Worm (Caenorhabditis elegans) whole organism, L1 larva: ENCODE measurements around the gene tag-151.

Experiments used
- C04F5.9 ChIP-seq: sonication (generic microtip); optimal IDR thresholded peaks from 2 replicates; lab custom pipeline; 2016; ENCODE audit warnings: missing genetic modification characterization, missing compliant biosample characterization
- C16A3.4 ChIP-seq: fragments of 150-350 bp; optimal IDR thresholded peaks from 2 replicates; lab custom pipeline; 2014; ENCODE audit warnings: missing biosample characterization, missing genetic modification characterization
- F16B12.6 ChIP-seq: fragments of 150-350 bp; optimal IDR thresholded peaks from 2 replicates; lab custom pipeline; 2014; ENCODE audit warnings: missing biosample characterization, missing genetic modification characterization
- Y116A8C.19 ChIP-seq: sonication (generic microtip); optimal IDR thresholded peaks from 2 replicates; lab custom pipeline; 2016; ENCODE audit warnings: missing compliant biosample characterization, missing genetic modification characterization, borderline replicate concordance
- alr-1 ChIP-seq: fragments of 200-800 bp; sonication (Bioruptor generic); optimal IDR thresholded peaks from 2 replicates; lab custom pipeline; 2018; ENCODE audit warnings: borderline replicate concordance, mild to moderate bottlenecking, missing genetic modification characterization, missing compliant biosample characterization
- aly-2 ChIP-seq: fragments of 150-350 bp; optimal IDR thresholded peaks from 2 replicates; lab custom pipeline; 2014; ENCODE audit warnings: missing biosample characterization, missing genetic modification characterization
- ama-1 ChIP-seq: fragments of 150-350 bp; optimal IDR thresholded peaks from 2 replicates; lab custom pipeline; 2014
- ceh-63 ChIP-seq: fragments of 200-800 bp; sonication (Bioruptor generic); optimal IDR thresholded peaks from 2 replicates; lab custom pipeline; 2018; ENCODE audit warnings: mild to moderate bottlenecking, missing genetic modification characterization, missing compliant biosample characterization
- ceh-8 ChIP-seq: fragments of 200-800 bp; sonication (Bioruptor generic); optimal IDR thresholded peaks from 2 replicates; lab custom pipeline; 2018; ENCODE audit warnings: mild to moderate bottlenecking, missing genetic modification characterization, moderate library complexity, missing compliant biosample characterization
- dpl-1 ChIP-seq, 3 experiments: fragments of 150-350 bp in 2 of 3; sonication (generic microtip) in 1 of 3; optimal IDR thresholded peaks; 2 replicates each; lab custom pipeline; 2014 to 2017; ENCODE audit warnings: missing biosample characterization in 3 of 3, missing genetic modification characterization in 3 of 3, missing genetic modification reagents in 3 of 3
- efl-1 ChIP-seq, 4 experiments: fragments of 150-350 bp; optimal IDR thresholded peaks in 3 of 4; peaks in 1 of 4; 1 replicate in 1 of 4; 2 replicates in 3 of 4; lab custom pipeline; 2014; ENCODE audit warnings: missing biosample characterization in 2 of 4, missing genetic modification characterization in 2 of 4, missing genetic modification reagents in 2 of 4
- ets-5 ChIP-seq: fragments of 200-800 bp; sonication (Bioruptor generic); IDR thresholded peaks from 2 replicates; pipeline ENCODE4 v1.3.6; 2022; ENCODE audit warnings: missing genetic modification characterization, missing compliant biosample characterization
- fkh-10 ChIP-seq: sonication (generic microtip); optimal IDR thresholded peaks from 2 replicates; lab custom pipeline; 2017; ENCODE audit warnings: missing biosample characterization, missing genetic modification reagents, missing genetic modification characterization
- hpl-2 ChIP-seq: fragments of 150-350 bp; optimal IDR thresholded peaks from 2 replicates; lab custom pipeline; 2014; ENCODE audit warnings: missing biosample characterization, missing genetic modification reagents, missing genetic modification characterization
- isw-1 ChIP-seq: fragments of 200-800 bp; sonication (Bioruptor generic); IDR thresholded peaks from 2 replicates; pipeline ENCODE4 v1.3.6; 2022; ENCODE audit warnings: missing genetic modification characterization, missing compliant biosample characterization
- lin-14 ChIP-seq: fragments of 200-800 bp; sonication (Bioruptor generic); optimal IDR thresholded peaks from 2 replicates; lab custom pipeline; 2018; ENCODE audit warnings: mild to moderate bottlenecking, missing genetic modification characterization, moderate library complexity, missing compliant biosample characterization
- lin-35 ChIP-seq, 2 experiments: fragments of 150-350 bp; optimal IDR thresholded peaks; 2 replicates each; lab custom pipeline; 2014; ENCODE audit warnings: missing biosample characterization in 2 of 2, missing genetic modification characterization in 2 of 2, missing genetic modification reagents in 2 of 2
- mep-1 ChIP-seq: fragments of 150-350 bp; optimal IDR thresholded peaks from 2 replicates; lab custom pipeline; 2014; ENCODE audit warnings: missing biosample characterization, missing genetic modification characterization
- nhr-12 ChIP-seq: sonication (generic microtip); optimal IDR thresholded peaks from 2 replicates; lab custom pipeline; 2017; ENCODE audit warnings: missing biosample characterization, missing genetic modification characterization
- nhr-20 ChIP-seq: sonication (generic microtip); optimal IDR thresholded peaks from 2 replicates; lab custom pipeline; 2016; ENCODE audit warnings: mild to moderate bottlenecking, missing genetic modification characterization, missing compliant biosample characterization
- nhr-71 ChIP-seq: sonication (generic microtip); optimal IDR thresholded peaks from 2 replicates; lab custom pipeline; 2016; ENCODE audit warnings: mild to moderate bottlenecking, missing genetic modification characterization, moderate library complexity, missing compliant biosample characterization
- nhr-84 ChIP-seq: sonication (generic microtip); optimal IDR thresholded peaks from 2 replicates; lab custom pipeline; 2017; ENCODE audit warnings: missing biosample characterization, missing genetic modification characterization
- nhr-85 ChIP-seq: sonication (generic microtip); peaks from one replicate; lab custom pipeline; 2016; ENCODE audit warnings: missing genetic modification characterization, inconsistent platforms, missing compliant biosample characterization
- nhr-90 ChIP-seq: sonication (generic microtip); optimal IDR thresholded peaks from 2 replicates; lab custom pipeline; 2016; ENCODE audit warnings: mild to moderate bottlenecking, missing genetic modification characterization, missing compliant biosample characterization; ENCODE audit not compliant: poor library complexity
- pax-3 ChIP-seq: fragments of 200-800 bp; sonication (Bioruptor generic); optimal IDR thresholded peaks from 2 replicates; lab custom pipeline; 2018; ENCODE audit warnings: mild to moderate bottlenecking, missing genetic modification characterization, moderate library complexity, missing compliant biosample characterization
- snu-23 ChIP-seq: sonication (generic microtip); optimal IDR thresholded peaks from 2 replicates; lab custom pipeline; 2016; ENCODE audit warnings: missing genetic modification characterization, missing compliant biosample characterization
- sox-4 ChIP-seq: sonication (generic microtip); optimal IDR thresholded peaks from 2 replicates; lab custom pipeline; 2016; ENCODE audit warnings: missing genetic modification characterization, missing compliant biosample characterization
- swsn-7 ChIP-seq: sonication (generic microtip); optimal IDR thresholded peaks from 2 replicates; lab custom pipeline; 2016; ENCODE audit warnings: missing genetic modification characterization, missing compliant biosample characterization
- unc-130 ChIP-seq: fragments of 150-350 bp; optimal IDR thresholded peaks from 2 replicates; lab custom pipeline; 2017; ENCODE audit warnings: missing biosample characterization, missing genetic modification characterization, inconsistent platforms
- unc-30 ChIP-seq: sonication (generic microtip); optimal IDR thresholded peaks from 2 replicates; lab custom pipeline; 2017; ENCODE audit warnings: missing biosample characterization, missing genetic modification characterization
- unc-62 ChIP-seq: fragments of 150-350 bp; optimal IDR thresholded peaks from 2 replicates; lab custom pipeline; 2014; ENCODE audit warnings: missing biosample characterization, missing genetic modification reagents, missing genetic modification characterization
- unc-98 ChIP-seq: fragments of 200-800 bp; sonication (Bioruptor generic); IDR thresholded peaks from 2 replicates; pipeline ENCODE4 v1.3.6; 2022; ENCODE audit warnings: missing genetic modification characterization, missing compliant biosample characterization
- vab-15 ChIP-seq: sonication (generic microtip); optimal IDR thresholded peaks from 2 replicates; lab custom pipeline; 2017; ENCODE audit warnings: missing genotype, mild to moderate bottlenecking, missing genetic modification characterization, missing compliant biosample characterization
- xbp-1 ChIP-seq: sonication (generic microtip); optimal IDR thresholded peaks from 2 replicates; lab custom pipeline; 2016; ENCODE audit warnings: missing genetic modification characterization, missing compliant biosample characterization

Gene tag-151

ce11 chrII:4752257-4752728, 42.2 kb downstream of the tag-151 start, which contains the start of gene F41C3.1:
TSS of gene F41C3.1 (plus strand) at chrII:4752307.
- TF ChIP-seq C04F5.9 (tag; lab: Kevin White, UChicago) (no peak), lin-35 (GFP tag; optimal IDR thresholded peaks at IDR 0.05; lab: Kevin White, UChicago) (no peak), dpl-1 (GFP tag; optimal IDR thresholded peaks at IDR 0.05; lab: Kevin White, UChicago) (no peak), nhr-85 (peak; percentile 8)

ce11 chrII:4753133-4753532, 43.1 kb downstream of the tag-151 start, which contains the start of gene C27D9.1:
TSS of gene C27D9.1 (plus strand) at chrII:4753413.
- TF ChIP-seq dpl-1 (GFP tag; optimal IDR thresholded peaks at IDR 0.05; lab: Kevin White, UChicago): no peak
- TF ChIP-seq, all 84 proteins: peak for 0

- TF ChIP-seq unc-62 (GFP tag; lab: Kevin White, UChicago): no peak
- TF ChIP-seq sox-4: no peak
These were observed 45.6 kb downstream of the tag-151 start for ce11 chrII:4755654-4756053.

- TF ChIP-seq nhr-12 (tag; lab: Kevin White, UChicago): no peak
- TF ChIP-seq, all 84 proteins: peak for 0
These were observed 46.7 kb downstream of the tag-151 start, which contains the start of gene C27D9.2 for ce11 chrII:4756751-4757150. TSS of gene C27D9.2 (minus strand) at chrII:4756851.

ce11 chrII:4758462-4758861, 48.4 kb downstream of the tag-151 start, which contains the start of gene F26G1.3:
TSS of gene F26G1.3 (plus strand) at chrII:4758762.
- no peak for TF ChIP-seq aly-2 (tag; lab: Kevin White, UChicago)
- no peak for TF ChIP-seq efl-1 (optimal IDR thresholded peaks at IDR 0.05; lab: Kevin White, UChicago)
- TF ChIP-seq efl-1 (GFP tag; optimal IDR thresholded peaks at IDR 0.05 in 1 of 2; lab: Kevin White, UChicago): no peak
- TF ChIP-seq nhr-84 (tag; lab: Kevin White, UChicago): no peak
- no peak for TF ChIP-seq ets-5 (GFP tag; lab: Robert Waterston, UW)
- TF ChIP-seq ceh-8 (GFP tag; lab: Kevin White, UChicago): no peak
- TF ChIP-seq ama-1 (lab: Kevin White, UChicago): no peak
- TF ChIP-seq Y116A8C.19: no peak
- TF ChIP-seq swsn-7 (tag; lab: Kevin White, UChicago): no peak
- no peak for TF ChIP-seq nhr-85

ce11 chrII:4759835-4760234, 49.8 kb downstream of the tag-151 start:
- TF ChIP-seq nhr-20 (tag; lab: Kevin White, UChicago) (peak; percentile 50), alr-1 (tag; lab: Kevin White, UChicago) (no peak), C04F5.9 (tag; lab: Kevin White, UChicago) (no peak), fkh-10 (GFP tag; lab: Kevin White, UChicago) (no peak), nhr-84 (tag; lab: Kevin White, UChicago) (no peak), ama-1 (lab: Kevin White, UChicago) (no peak), unc-130 (tag; lab: Kevin White, UChicago) (no peak), mep-1 (tag; lab: Kevin White, UChicago) (no peak), C16A3.4 (tag; lab: Kevin White, UChicago) (no peak), vab-15 (tag; lab: Kevin White, UChicago) (no peak), isw-1 (GFP tag; lab: Robert Waterston, UW) (no peak), nhr-90 (tag; lab: Kevin White, UChicago) (no peak), lin-14 (GFP tag; lab: Kevin White, UChicago) (peak; percentile 53), nhr-85 (peak; percentile 91), unc-30 (tag; lab: Kevin White, UChicago) (no peak), hpl-2 (no peak), xbp-1 (tag; lab: Kevin White, UChicago) (no peak), ets-5 (GFP tag; lab: Robert Waterston, UW) (no peak), nhr-71 (tag; lab: Kevin White, UChicago) (peak; percentile 13), F16B12.6 (tag; lab: Kevin White, UChicago) (no peak), ceh-63 (GFP tag; lab: Kevin White, UChicago) (no peak), pax-3 (tag; lab: Kevin White, UChicago) (no peak), snu-23 (no peak), unc-98 (GFP tag; lab: Robert Waterston, UW) (no peak)
